Fruit fly (Drosophila melanogaster) whole organism: ENCODE data around the gene nAChRbeta3.

Experiments used
- CG8478 ChIP-seq: fragments of >200 bp; optimal IDR thresholded peaks from 2 replicates; lab custom pipeline; 2018; ENCODE audit warnings: inconsistent platforms
- EcR ChIP-seq, 2 experiments: fragments of >200 bp; optimal IDR thresholded peaks; 2 replicates each; lab custom pipeline; 2017; ENCODE audit warnings: missing biosample characterization in 2 of 2, missing genetic modification characterization in 2 of 2, missing genetic modification reagents in 2 of 2
- pan ChIP-seq: fragments of >200 bp; optimal IDR thresholded peaks from 2 replicates; lab custom pipeline; 2017
- usp ChIP-seq: fragments of >200 bp; optimal IDR thresholded peaks from 2 replicates; lab custom pipeline; 2017; ENCODE audit warnings: missing biosample characterization, missing genetic modification characterization, mixed read lengths

DNA sequence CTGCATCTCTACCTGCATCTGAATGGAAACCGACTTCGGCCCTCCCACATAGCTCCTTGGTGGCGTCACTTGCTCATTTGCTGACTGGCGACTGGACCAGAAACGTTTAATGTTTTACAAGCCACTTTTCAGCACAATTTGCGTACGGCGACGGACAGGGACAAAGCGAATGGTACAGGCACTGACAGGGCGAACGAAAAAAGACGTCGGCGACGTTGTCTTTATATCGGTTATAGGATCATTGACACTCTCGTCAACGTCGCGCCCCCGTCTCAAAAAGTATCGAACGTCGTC lies 26.4 kb upstream of the nAChRbeta3 start:
- TF ChIP-seq EcR (GFP tag; optimal IDR thresholded peaks at IDR 0.05; lab: Kevin White, UChicago) (no peak), CG8478 (lab: Kevin White, UChicago) (no peak), pan (lab: Kevin White, UChicago) (no peak), usp (no peak)
